Fruit fly (Drosophila melanogaster) whole organism, embryonic: ENCODE measurements around the gene bor.
A peak's percentile ranks its signal among the peaks of the same experiment; 100 is the strongest.

ENCODE experiments used
- Ada2b ChIP-seq: fragments of 200-800 bp; sonication (Bioruptor generic); IDR thresholded peaks from 2 replicates; pipeline ENCODE4 v1.3.6; 2022; ENCODE audit warnings: missing biosample characterization, missing genetic modification characterization
- Antp ChIP-seq: fragments of 200-800 bp; sonication (Bioruptor generic); optimal IDR thresholded peaks from 3 replicates; lab custom pipeline; 2016; ENCODE audit warnings: missing biosample characterization, missing genetic modification characterization
- B-H1 ChIP-seq: fragments of 200-800 bp; sonication (Bioruptor generic); IDR thresholded peaks from 3 replicates; pipeline ENCODE4 v1.3.6; 2022; ENCODE audit warnings: missing biosample characterization, missing genetic modification characterization
- Bgb ChIP-seq: fragments of 200-800 bp; sonication (Bioruptor generic); IDR thresholded peaks from 2 replicates; pipeline ENCODE4 v1.3.6; 2022; ENCODE audit warnings: missing biosample characterization, missing genetic modification characterization; ENCODE audit not compliant: partially characterized antibody
- CG11723 ChIP-seq: fragments of 200-800 bp; sonication (Bioruptor generic); optimal IDR thresholded peaks from 2 replicates; lab custom pipeline; 2017; ENCODE audit warnings: missing biosample characterization, mild to moderate bottlenecking, missing genetic modification characterization
- CG12071 ChIP-seq: fragments of 200-800 bp; sonication (Bioruptor generic); optimal IDR thresholded peaks from 3 replicates; lab custom pipeline; 2018; ENCODE audit warnings: missing biosample characterization, mild to moderate bottlenecking, missing genetic modification characterization
- CG15011 ChIP-seq: fragments of 200-800 bp; sonication (Bioruptor generic); optimal IDR thresholded peaks from 3 replicates; lab custom pipeline; 2018; ENCODE audit warnings: missing biosample characterization, mild to moderate bottlenecking, missing genetic modification characterization
- CG15269 ChIP-seq: fragments of 200-800 bp; sonication (Bioruptor generic); optimal IDR thresholded peaks from 2 replicates; lab custom pipeline; 2018; ENCODE audit warnings: missing biosample characterization, mild to moderate bottlenecking, missing genetic modification characterization, moderate library complexity
- CG18619 ChIP-seq: fragments of 200-800 bp; sonication (Bioruptor generic); optimal IDR thresholded peaks from 3 replicates; lab custom pipeline; 2017; ENCODE audit warnings: missing biosample characterization, mild to moderate bottlenecking, missing genetic modification characterization
- CG32532 ChIP-seq: fragments of 200-800 bp; sonication (Bioruptor generic); IDR thresholded peaks from 2 replicates; pipeline ENCODE4 v1.3.6; 2022; ENCODE audit warnings: missing biosample characterization, missing genetic modification characterization
- CG34422 ChIP-seq: fragments of 200-800 bp; sonication (Bioruptor generic); IDR thresholded peaks from 3 replicates; pipeline ENCODE4 v1.3.6; 2022; ENCODE audit warnings: missing biosample characterization, missing genetic modification characterization
- CG6791 ChIP-seq: fragments of 200-800 bp; sonication (Bioruptor generic); IDR thresholded peaks from 3 replicates; pipeline ENCODE4 v1.3.6; 2022; ENCODE audit warnings: missing biosample characterization, missing genetic modification characterization; ENCODE audit not compliant: partially characterized antibody
- CG7556 ChIP-seq: fragments of 200-800 bp; sonication (Bioruptor generic); optimal IDR thresholded peaks from 2 replicates; lab custom pipeline; 2017; ENCODE audit warnings: missing biosample characterization, mild to moderate bottlenecking, missing genetic modification characterization
- CG7786 ChIP-seq: fragments of 200-800 bp; sonication (Bioruptor generic); optimal IDR thresholded peaks from 2 replicates; lab custom pipeline; 2016; ENCODE audit warnings: missing biosample characterization, missing genetic modification characterization
- CG7839 ChIP-seq: fragments of 200-800 bp; sonication (Bioruptor generic); optimal IDR thresholded peaks from 3 replicates; lab custom pipeline; 2018; ENCODE audit warnings: missing biosample characterization, mild to moderate bottlenecking, missing genetic modification characterization, moderate library complexity
- CG9609 ChIP-seq: fragments of 200-800 bp; sonication (Bioruptor generic); optimal IDR thresholded peaks from 3 replicates; lab custom pipeline; 2016; ENCODE audit warnings: missing biosample characterization, missing genetic modification characterization
- CG9727 ChIP-seq: fragments of 200-800 bp; sonication (Bioruptor generic); optimal IDR thresholded peaks from 3 replicates; lab custom pipeline; 2017; ENCODE audit warnings: missing biosample characterization, mild to moderate bottlenecking, missing genetic modification characterization
- CTCF ChIP-seq: fragments of 200-800 bp; sonication (Bioruptor generic); optimal IDR thresholded peaks from 2 replicates; lab custom pipeline; 2017; ENCODE audit warnings: missing biosample characterization, mild to moderate bottlenecking, missing genetic modification characterization, moderate library complexity
- Dref ChIP-seq: fragments of 200-800 bp; sonication (Bioruptor generic); IDR thresholded peaks from 2 replicates; pipeline ENCODE4 v1.3.6; 2022; ENCODE audit warnings: missing biosample characterization, missing genetic modification characterization
- Eip74EF ChIP-seq, 2 experiments: fragments of 200-800 bp in 1 of 2; fragments of >200 bp in 1 of 2; sonication (Bioruptor generic) in 1 of 2; optimal IDR thresholded peaks; 2 replicates each; lab custom pipeline; 2017 to 2019; ENCODE audit warnings: missing biosample characterization in 2 of 2, missing genetic modification characterization in 2 of 2, mild to moderate bottlenecking in 1 of 2, moderate library complexity in 1 of 2
- Gug ChIP-seq: fragments of 200-800 bp; sonication (Bioruptor generic); IDR thresholded peaks from 4 replicates; pipeline ENCODE4 v1.3.6; 2022; ENCODE audit warnings: missing biosample characterization, missing genetic modification characterization
- Hmr ChIP-seq: fragments of 200-800 bp; sonication (Bioruptor generic); optimal IDR thresholded peaks from 3 replicates; lab custom pipeline; 2017; ENCODE audit warnings: mild to moderate bottlenecking, missing biosample characterization, missing genetic modification reagents, missing genetic modification characterization
- Hr3 ChIP-seq: fragments of 200-800 bp; sonication (Bioruptor generic); optimal IDR thresholded peaks from 3 replicates; lab custom pipeline; 2016; ENCODE audit warnings: missing biosample characterization, missing genetic modification characterization
- Med ChIP-seq: fragments of 200-800 bp; sonication (Bioruptor generic); peaks from one replicate; lab custom pipeline; 2016; ENCODE audit warnings: missing biosample characterization, missing genetic modification characterization, mild to moderate bottlenecking, inconsistent platforms, moderate library complexity
- Oli ChIP-seq: fragments of 200-800 bp; sonication (Bioruptor generic); optimal IDR thresholded peaks from 2 replicates; lab custom pipeline; 2018; ENCODE audit warnings: missing biosample characterization, mild to moderate bottlenecking, missing genetic modification characterization, moderate library complexity
- Poxn ChIP-seq: fragments of 200-800 bp; sonication (Bioruptor generic); IDR thresholded peaks from 2 replicates; pipeline ENCODE4 v1.3.6; 2022; ENCODE audit warnings: missing biosample characterization, missing genetic modification characterization
- Sox100B ChIP-seq: fragments of 200-800 bp; sonication (Bioruptor generic); optimal IDR thresholded peaks from 3 replicates; lab custom pipeline; 2018; ENCODE audit warnings: missing biosample characterization, mild to moderate bottlenecking, missing genetic modification characterization
- Xbp1 ChIP-seq: fragments of 200-800 bp; sonication (Bioruptor generic); optimal IDR thresholded peaks from 3 replicates; lab custom pipeline; 2016; ENCODE audit warnings: missing biosample characterization, mild to moderate bottlenecking, missing genetic modification characterization
- bbx ChIP-seq: fragments of 200-800 bp; sonication (Bioruptor generic); IDR thresholded peaks from 2 replicates; pipeline ENCODE4 v1.3.6; 2022; ENCODE audit warnings: missing biosample characterization, missing genetic modification characterization; ENCODE audit not compliant: partially characterized antibody
- chn ChIP-seq: fragments of 200-800 bp; sonication (Bioruptor generic); optimal IDR thresholded peaks from 2 replicates; lab custom pipeline; 2016; ENCODE audit warnings: missing biosample characterization, missing genetic modification characterization
- disco-r ChIP-seq: fragments of 200-800 bp; sonication (Bioruptor generic); optimal IDR thresholded peaks from 2 replicates; lab custom pipeline; 2016; ENCODE audit warnings: missing biosample characterization, missing genetic modification characterization
- dysf ChIP-seq: fragments of 200-800 bp; sonication (Bioruptor generic); IDR thresholded peaks from 3 replicates; pipeline ENCODE4 v1.3.6; 2022; ENCODE audit warnings: missing biosample characterization, missing genetic modification characterization
- eve ChIP-seq, 2 experiments: fragments of >200 bp; optimal IDR thresholded peaks; 2 replicates each; lab custom pipeline; 2017; ENCODE audit warnings: missing biosample characterization in 2 of 2, missing genetic modification characterization in 2 of 2
- exex ChIP-seq: fragments of 200-800 bp; sonication (Bioruptor generic); optimal IDR thresholded peaks from 4 replicates; lab custom pipeline; 2018; ENCODE audit warnings: missing biosample characterization, mild to moderate bottlenecking, missing genetic modification characterization, moderate library complexity
- fd3F ChIP-seq: fragments of 200-800 bp; sonication (Bioruptor generic); optimal IDR thresholded peaks from 2 replicates; lab custom pipeline; 2018; ENCODE audit warnings: missing biosample characterization, mild to moderate bottlenecking, missing genetic modification characterization, moderate library complexity
- gem ChIP-seq: fragments of 200-800 bp; sonication (Bioruptor generic); optimal IDR thresholded peaks from 2 replicates; lab custom pipeline; 2019; ENCODE audit warnings: missing biosample characterization, mild to moderate bottlenecking, missing genetic modification characterization, moderate library complexity
- hb ChIP-seq: fragments of 200-800 bp; sonication (Bioruptor generic); IDR thresholded peaks from 3 replicates; pipeline ENCODE4 v1.3.6; 2022; ENCODE audit warnings: missing biosample characterization, missing genetic modification characterization; ENCODE audit not compliant: partially characterized antibody
- her ChIP-seq: fragments of 200-800 bp; sonication (Bioruptor generic); optimal IDR thresholded peaks from 2 replicates; lab custom pipeline; 2016; ENCODE audit warnings: missing biosample characterization, missing genetic modification characterization
- lov ChIP-seq, 2 experiments: fragments of 200-800 bp in 1 of 2; fragments of >200 bp in 1 of 2; sonication (Bioruptor generic) in 1 of 2; IDR thresholded peaks in 1 of 2; optimal IDR thresholded peaks in 1 of 2; 2 replicates in 1 of 2; 3 replicates in 1 of 2; pipeline versions ENCODE4 v1.3.6 to Lab custom; 2017 to 2022; ENCODE audit warnings: missing biosample characterization in 1 of 2, missing genetic modification characterization in 1 of 2
- pb ChIP-seq: fragments of 200-800 bp; sonication (Bioruptor generic); optimal IDR thresholded peaks from 3 replicates; lab custom pipeline; 2016; ENCODE audit warnings: missing biosample characterization, missing genetic modification characterization
- phol ChIP-seq: fragments of 200-800 bp; sonication (Bioruptor generic); optimal IDR thresholded peaks from 3 replicates; lab custom pipeline; 2018; ENCODE audit warnings: missing biosample characterization, mild to moderate bottlenecking, missing genetic modification characterization, moderate library complexity
- pzg ChIP-seq: fragments of 200-800 bp; sonication (Bioruptor generic); optimal IDR thresholded peaks from 3 replicates; lab custom pipeline; 2018; ENCODE audit warnings: missing biosample characterization, mild to moderate bottlenecking, missing genetic modification characterization, moderate library complexity
- sc ChIP-seq, 3 experiments: fragments of >200 bp in 2 of 3; fragments of 200-800 bp in 1 of 3; sonication (Bioruptor generic) in 1 of 3; optimal IDR thresholded peaks; 2 replicates in 2 of 3; 3 replicates in 1 of 3; lab custom pipeline; 2017; ENCODE audit warnings: mild to moderate bottlenecking in 1 of 3, missing biosample characterization in 1 of 3, missing genetic modification characterization in 1 of 3, missing genetic modification reagents in 1 of 3
- slbo ChIP-seq: fragments of 200-800 bp; sonication (Bioruptor generic); IDR thresholded peaks from 2 replicates; pipeline ENCODE4 v1.3.6; 2022; ENCODE audit warnings: missing biosample characterization, missing genetic modification characterization
- stc ChIP-seq: fragments of 200-800 bp; sonication (Bioruptor generic); IDR thresholded peaks from 2 replicates; pipeline ENCODE4 v1.3.6; 2022; ENCODE audit warnings: missing biosample characterization, missing genetic modification characterization
- stwl ChIP-seq: fragments of 200-800 bp; sonication (Bioruptor generic); optimal IDR thresholded peaks from 3 replicates; lab custom pipeline; 2018; ENCODE audit warnings: missing biosample characterization, mild to moderate bottlenecking, missing genetic modification characterization, moderate library complexity
- twi ChIP-seq: fragments of 200-800 bp; optimal IDR thresholded peaks from 2 replicates; lab custom pipeline; 2019; ENCODE audit warnings: missing biosample characterization, mild to moderate bottlenecking, missing genetic modification characterization, moderate library complexity
- unpg ChIP-seq: fragments of 200-800 bp; sonication (Bioruptor generic); optimal IDR thresholded peaks from 3 replicates; lab custom pipeline; 2018; ENCODE audit warnings: missing biosample characterization, mild to moderate bottlenecking, missing genetic modification characterization, moderate library complexity
- wek ChIP-seq: fragments of 200-800 bp; sonication (Bioruptor generic); optimal IDR thresholded peaks from 3 replicates; lab custom pipeline; 2018; ENCODE audit warnings: missing biosample characterization, mild to moderate bottlenecking, missing genetic modification characterization, moderate library complexity
- zfh2 ChIP-seq: fragments of 200-800 bp; sonication (Bioruptor generic); optimal IDR thresholded peaks from 2 replicates; lab custom pipeline; 2016; ENCODE audit warnings: missing biosample characterization, missing genetic modification characterization

Gene bor

DNA sequence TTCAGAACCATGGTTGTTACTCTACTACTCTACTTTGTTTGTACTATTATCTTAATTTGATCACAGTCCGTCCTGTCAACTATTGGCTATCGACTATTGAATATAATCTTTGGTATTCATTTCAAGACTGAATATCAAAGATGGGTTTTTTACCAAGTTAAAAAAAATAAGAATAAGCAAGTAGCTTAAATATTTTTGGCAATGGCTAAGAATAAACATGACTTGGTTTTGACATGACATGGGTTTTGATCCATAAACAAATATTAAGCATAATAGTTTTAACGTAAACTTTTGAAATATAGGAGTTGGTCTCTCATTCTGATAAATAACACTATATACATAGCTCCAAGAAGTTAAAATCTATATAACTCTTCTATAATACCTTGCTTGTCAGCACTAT lies 22.1 kb downstream of the bor start (continued):
- TF ChIP-seq CG7786 (GFP tag; lab: Kevin White, UChicago), result no peak
- TF ChIP-seq zfh2, result no peak
- TF ChIP-seq B-H1, result no peak
- TF ChIP-seq Dref (GFP tag; lab: Robert Waterston, UW), result no peak
- TF ChIP-seq Poxn (GFP tag; lab: Robert Waterston, UW), result no peak
- TF ChIP-seq CG6791 (GFP tag; lab: Robert Waterston, UW), result no peak
- no peak for TF ChIP-seq Gug (GFP tag; lab: Robert Waterston, UW)
- no peak for TF ChIP-seq CG9609
- no peak for TF ChIP-seq CG32532 (GFP tag; lab: Robert Waterston, UW)
- peak; percentile 69 for TF ChIP-seq Sox100B (GFP tag; lab: Kevin White, UChicago)
- no peak for TF ChIP-seq slbo (GFP tag; lab: Robert Waterston, UW)
- no peak for TF ChIP-seq Ada2b (GFP tag; lab: Robert Waterston, UW)
- TF ChIP-seq pzg (GFP tag; lab: Kevin White, UChicago), result no peak
- no peak for TF ChIP-seq CG12071 (GFP tag; lab: Kevin White, UChicago)
- peak; percentile 38 for TF ChIP-seq phol (tag; lab: Kevin White, UChicago)
- TF ChIP-seq Oli, result peak; percentile 55
- no peak for TF ChIP-seq Bgb (GFP tag; lab: Robert Waterston, UW)
- no peak for TF ChIP-seq CTCF
- TF ChIP-seq pb (GFP tag; lab: Kevin White, UChicago), result no peak
- no peak for TF ChIP-seq CG15011 (GFP tag; lab: Kevin White, UChicago)
- TF ChIP-seq exex, result no peak
- no peak for TF ChIP-seq hb (GFP tag; lab: Robert Waterston, UW)
- peak; percentile 33 for TF ChIP-seq gem (tag; lab: Kevin White, UChicago)
- TF ChIP-seq Med (GFP tag; lab: Kevin White, UChicago), result no peak
- no peak for TF ChIP-seq twi (tag; lab: Kevin White, UChicago)
- TF ChIP-seq CG7556, result peak; percentile 71
- no peak for TF ChIP-seq stc (GFP tag; lab: Robert Waterston, UW)
- peak; percentile 49 for TF ChIP-seq CG7839 (tag; lab: Kevin White, UChicago)
- TF ChIP-seq CG11723 (GFP tag; lab: Kevin White, UChicago), result peak; percentile 21
- TF ChIP-seq CG9727 (GFP tag; lab: Kevin White, UChicago), result peak; percentile 51
- no peak for TF ChIP-seq CG15269 (tag; lab: Kevin White, UChicago)
- TF ChIP-seq Hr3, result peak; percentile 24
- no peak for TF ChIP-seq Antp (GFP tag; lab: Kevin White, UChicago)
- no peak for TF ChIP-seq Hmr
- TF ChIP-seq eve (GFP tag; optimal IDR thresholded peaks at IDR 0.05; lab: Kevin White, UChicago), result no peak
- TF ChIP-seq fd3F, result no peak
- TF ChIP-seq Xbp1, result no peak
- TF ChIP-seq CG18619 (GFP tag; lab: Kevin White, UChicago), result peak; percentile 55
- no peak for TF ChIP-seq CG34422 (GFP tag; lab: Robert Waterston, UW)
- no peak for TF ChIP-seq wek (GFP tag; lab: Kevin White, UChicago)
- TF ChIP-seq bbx (GFP tag; lab: Robert Waterston, UW), result no peak
- no peak for TF ChIP-seq Eip74EF (GFP tag; optimal IDR thresholded peaks at IDR 0.05; lab: Kevin White, UChicago)
- no peak for TF ChIP-seq unpg (GFP tag; lab: Kevin White, UChicago)
- TF ChIP-seq disco-r (GFP tag; lab: Kevin White, UChicago), result no peak
- no peak for TF ChIP-seq her (GFP tag; lab: Kevin White, UChicago)
- TF ChIP-seq lov (optimal IDR thresholded peaks at IDR 0.05; lab: Kevin White, UChicago), result no peak
- TF ChIP-seq lov (GFP tag; IDR thresholded peaks at IDR 0.05; lab: Robert Waterston, UW), result no peak
- TF ChIP-seq chn (GFP tag; lab: Kevin White, UChicago), result no peak
- no peak for TF ChIP-seq dysf (GFP tag; lab: Robert Waterston, UW)
- TF ChIP-seq stwl, result no peak
- TF ChIP-seq sc (optimal IDR thresholded peaks at IDR 0.05; lab: Kevin White, UChicago), result no peak
- TF ChIP-seq sc (GFP tag; optimal IDR thresholded peaks at IDR 0.05; lab: Kevin White, UChicago), result no peak
